Worm (Caenorhabditis elegans): ENCODE results near the gene F53H4.2.

Gene F53H4.2

ce11 chrX:15848867-15849266 is 8.1 kb upstream of the F53H4.2 start:
- TF ChIP-seq nhr-25 (tag; optimal IDR thresholded peaks at IDR 0.05) (no peak), sma-9 (GFP tag; optimal IDR thresholded peaks at IDR 0.05) (no peak), sma-9 (tag; optimal IDR thresholded peaks at IDR 0.05) (no peak), ceh-16 (tag; optimal IDR thresholded peaks at IDR 0.05) (no peak), lin-11 (tag; optimal IDR thresholded peaks at IDR 0.05) (no peak), lin-39 (tag; optimal IDR thresholded peaks at IDR 0.05) (no peak), zag-1 (tag; optimal IDR thresholded peaks at IDR 0.05) (no peak), nhr-10 (tag; optimal IDR thresholded peaks at IDR 0.05) (no peak), nhr-11 (tag; optimal IDR thresholded peaks at IDR 0.05) (no peak), unc-62 (GFP tag; optimal IDR thresholded peaks at IDR 0.05) (no peak), snpc-4 (tag; optimal IDR thresholded peaks at IDR 0.05) (no peak), nhr-21 (tag; optimal IDR thresholded peaks at IDR 0.05) (no peak), fos-1 (tag; optimal IDR thresholded peaks at IDR 0.05) (no peak)

ce11 chrX:15849397-15849935 is 7.5 kb upstream of the F53H4.2 start, which contains the start of gene acl-1:
TSS of gene acl-1 (plus strand) at chrX:15849885.
- TF ChIP-seq ztf-11 (tag; optimal IDR thresholded peaks at IDR 0.05), result no peak
- TF ChIP-seq unc-62 (GFP tag; optimal IDR thresholded peaks at IDR 0.05), result no peak
- TF ChIP-seq snpc-4 (tag; optimal IDR thresholded peaks at IDR 0.05), result peak; percentile 14
- TF ChIP-seq nhr-10 (tag; optimal IDR thresholded peaks at IDR 0.05), result no peak
- no peak for TF ChIP-seq egl-27 (tag; optimal IDR thresholded peaks at IDR 0.05)
- peak in 1 of 2 experiments; percentile 21 for TF ChIP-seq mdl-1 (tag; optimal IDR thresholded peaks at IDR 0.05)
- no peak for TF ChIP-seq nhr-11 (tag; optimal IDR thresholded peaks at IDR 0.05)
- no peak for TF ChIP-seq elt-1 (tag; optimal IDR thresholded peaks at IDR 0.05)
- no peak for TF ChIP-seq elt-3 (tag; optimal IDR thresholded peaks at IDR 0.05)
- no peak for TF ChIP-seq dmd-4 (tag; optimal IDR thresholded peaks at IDR 0.05)
- peak; percentile 57 for TF ChIP-seq gmeb-1 (tag; optimal IDR thresholded peaks at IDR 0.05)
- TF ChIP-seq lin-11 (tag; optimal IDR thresholded peaks at IDR 0.05), result peak; percentile 30
- no peak for TF ChIP-seq peb-1 (tag; optimal IDR thresholded peaks at IDR 0.05)
- TF ChIP-seq lin-13 (GFP tag; optimal IDR thresholded peaks at IDR 0.05), result peak; percentile 72
- peak; percentile 82 for TF ChIP-seq C34F6.9 (tag; optimal IDR thresholded peaks at IDR 0.05)
- TF ChIP-seq lin-39 (tag; optimal IDR thresholded peaks at IDR 0.05), result no peak
- TF ChIP-seq ama-1 (optimal IDR thresholded peaks at IDR 0.05), result no peak
- TF ChIP-seq mab-5 (tag; optimal IDR thresholded peaks at IDR 0.05), result peak; percentile 72
- peak; percentile 77 to 92 for TF ChIP-seq lsy-2 (tag; optimal IDR thresholded peaks at IDR 0.05)
- peak; percentile 86 for TF ChIP-seq unc-55 (GFP tag; optimal IDR thresholded peaks at IDR 0.05)
- TF ChIP-seq fos-1 (tag; optimal IDR thresholded peaks at IDR 0.05), result peak; percentile 9
- TF ChIP-seq ztf-1 (GFP tag; conservative IDR thresholded peaks at IDR 0.05), result no peak
- no peak for TF ChIP-seq nhr-237 (tag; optimal IDR thresholded peaks at IDR 0.05)
- no peak for TF ChIP-seq unc-39 (tag; optimal IDR thresholded peaks at IDR 0.05)
- peak; percentile 67 for TF ChIP-seq nhr-21 (tag; optimal IDR thresholded peaks at IDR 0.05)
- no peak for TF ChIP-seq aly-2 (tag; optimal IDR thresholded peaks at IDR 0.05)
- TF ChIP-seq sem-4 (tag; optimal IDR thresholded peaks at IDR 0.05), result peak; percentile 65
- peak; percentile 96 for TF ChIP-seq R02D3.7 (tag; optimal IDR thresholded peaks at IDR 0.05)
- TF ChIP-seq nhr-77 (tag; optimal IDR thresholded peaks at IDR 0.05), result peak; percentile 35
- peak; percentile 68 for TF ChIP-seq sma-9 (GFP tag; optimal IDR thresholded peaks at IDR 0.05)
- no peak for TF ChIP-seq sma-9 (tag; optimal IDR thresholded peaks at IDR 0.05)
- TF ChIP-seq F13H6.1 (tag; optimal IDR thresholded peaks at IDR 0.05), result peak; percentile 85
- TF ChIP-seq ztf-4 (tag; optimal IDR thresholded peaks at IDR 0.05), result peak; percentile 37
- peak; percentile 78 for TF ChIP-seq nhr-129 (tag; optimal IDR thresholded peaks at IDR 0.05)
- peak; percentile 88 for TF ChIP-seq sma-3 (GFP tag; optimal IDR thresholded peaks at IDR 0.05)
- TF ChIP-seq Y55F3AM.14 (GFP tag; optimal IDR thresholded peaks at IDR 0.05), result peak; percentile 33
- no peak for TF ChIP-seq ZK546.5 (tag; optimal IDR thresholded peaks at IDR 0.05)
- peak; percentile 60 for TF ChIP-seq blmp-1 (tag; optimal IDR thresholded peaks at IDR 0.05; ENCODE audit: insufficient read depth)
- peak; percentile 61 for TF ChIP-seq nhr-6 (tag; optimal IDR thresholded peaks at IDR 0.05)
- no peak for TF ChIP-seq mbf-1 (tag; optimal IDR thresholded peaks at IDR 0.05)
- TF ChIP-seq ceh-16 (tag; optimal IDR thresholded peaks at IDR 0.05), result peak; percentile 6
- TF ChIP-seq skn-1 (tag; optimal IDR thresholded peaks at IDR 0.05), result peak; percentile 35
- TF ChIP-seq nhr-25 (tag; optimal IDR thresholded peaks at IDR 0.05), result no peak
- TF ChIP-seq nhr-12 (tag; optimal IDR thresholded peaks at IDR 0.05), result no peak
- no peak for TF ChIP-seq zag-1 (tag; optimal IDR thresholded peaks at IDR 0.05)
- TF ChIP-seq crh-2 (tag; optimal IDR thresholded peaks at IDR 0.05), result peak; percentile 83
- TF ChIP-seq ceh-82 (tag; optimal IDR thresholded peaks at IDR 0.05), result no peak
- TF ChIP-seq nhr-23 (tag; optimal IDR thresholded peaks at IDR 0.05), result no peak
- no peak for TF ChIP-seq alr-1 (tag; optimal IDR thresholded peaks at IDR 0.05)

Measured in whole organism, L2 larva.